Worm (Caenorhabditis elegans): ENCODE results near the gene C07G2.5.

Gene C07G2.5

ce11 chrIII:4456579-4456978 is 42.3 kb downstream of the C07G2.5 start:
- TF ChIP-seq rbr-2 (tag; optimal IDR thresholded peaks at IDR 0.05): peak; percentile 24
- peak in 1 of 2 experiments; percentile 57 for TF ChIP-seq lsy-2 (tag; optimal IDR thresholded peaks at IDR 0.05)
- no peak for TF ChIP-seq T26A8.4 (GFP tag; IDR thresholded peaks at IDR 0.05)
- TF ChIP-seq arid-1 (GFP tag; conservative IDR thresholded peaks at IDR 0.05): no peak
- TF ChIP-seq aha-1 (tag): peak; percentile 16
- no peak for TF ChIP-seq tag-97 (GFP tag; IDR thresholded peaks at IDR 0.05)
- TF ChIP-seq Y5F2A.4 (GFP tag; optimal IDR thresholded peaks at IDR 0.05): no peak
- no peak for TF ChIP-seq gei-8 (GFP tag; optimal IDR thresholded peaks at IDR 0.05)

ce11 chrIII:4454919-4455318 is 43.9 kb downstream of the C07G2.5 start:
- TF ChIP-seq fkh-10 (GFP tag; optimal IDR thresholded peaks at IDR 0.05): no peak
- no peak for TF ChIP-seq mep-1 (tag; optimal IDR thresholded peaks at IDR 0.05)
- TF ChIP-seq unc-62 (GFP tag; optimal IDR thresholded peaks at IDR 0.05 in 1 of 2): peak in 1 of 2 experiments; percentile 13
- TF ChIP-seq unc-62 (tag; optimal IDR thresholded peaks at IDR 0.05): no peak

ce11 chrIII:4453768-4454167 is 45.1 kb downstream of the C07G2.5 start:
- no peak for TF ChIP-seq nhr-111 (GFP tag; optimal IDR thresholded peaks at IDR 0.05)
- TF ChIP-seq ceh-20 (GFP tag; IDR thresholded peaks at IDR 0.05): no peak
- TF ChIP-seq madf-5 (GFP tag; IDR thresholded peaks at IDR 0.05): no peak
- TF ChIP-seq unc-62 (GFP tag; optimal IDR thresholded peaks at IDR 0.05 in 1 of 2): peak in 1 of 2 experiments; percentile 42
- TF ChIP-seq unc-62 (tag; optimal IDR thresholded peaks at IDR 0.05): no peak

ce11 chrIII:4453301-4453700 is 45.5 kb downstream of the C07G2.5 start:
- 0 out of 4 replicates have a peak, but pooled peaks of 1 of the 2 experiments have one; percentile 47 for TF ChIP-seq madf-5 (GFP tag; IDR thresholded peaks at IDR 0.05)
- no peak for TF ChIP-seq ceh-82 (tag; optimal IDR thresholded peaks at IDR 0.05)
- TF ChIP-seq F26F4.8 (GFP tag; conservative IDR thresholded peaks at IDR 0.05): no peak
- no peak for TF ChIP-seq hlh-11 (tag; optimal IDR thresholded peaks at IDR 0.05)

- TF ChIP-seq pha-4 (GFP tag; IDR thresholded peaks at IDR 0.05) (no peak), pha-4 (tag; optimal IDR thresholded peaks at IDR 0.05) (no peak), egl-43 (GFP tag; IDR thresholded peaks at IDR 0.05) (no peak), aha-1 (tag) (peak; percentile 61), nhr-237 (tag; optimal IDR thresholded peaks at IDR 0.05) (no peak)
Observed at ce11 chrIII:4452749-4453148, 46.1 kb downstream of the C07G2.5 start.

- TF ChIP-seq D1046.2 (GFP tag; IDR thresholded peaks at IDR 0.05) (0 out of 2 replicates have a peak, but pooled peaks have one; percentile 18), skn-1 (tag; optimal IDR thresholded peaks at IDR 0.05) (no peak)
Observed at ce11 chrIII:4450773-4451423, 47.9 kb downstream of the C07G2.5 start.

- TF ChIP-seq tag-97 (GFP tag; IDR thresholded peaks at IDR 0.05): no peak
- TF ChIP-seq lim-7 (GFP tag; IDR thresholded peaks at IDR 0.05): peak; percentile 69
- no peak; the same call in 1 of the 2 replicates for TF ChIP-seq daf-19 (GFP tag; conservative IDR thresholded peaks at IDR 0.05)
- 0 out of 2 replicates have a peak, but pooled peaks have one; percentile 60 for TF ChIP-seq arid-1 (GFP tag; conservative IDR thresholded peaks at IDR 0.05)
- 0 out of 2 replicates have a peak, but pooled peaks have one; percentile 45 for TF ChIP-seq F44E2.7 (GFP tag; IDR thresholded peaks at IDR 0.05)
- TF ChIP-seq R02D3.7 (tag; optimal IDR thresholded peaks at IDR 0.05): no peak
- TF ChIP-seq fkh-10 (GFP tag; optimal IDR thresholded peaks at IDR 0.05): no peak
- no peak for TF ChIP-seq attf-4 (tag; optimal IDR thresholded peaks at IDR 0.05)
- no peak for TF ChIP-seq F10B5.3 (tag; optimal IDR thresholded peaks at IDR 0.05)
- TF ChIP-seq hif-1 (tag; optimal IDR thresholded peaks at IDR 0.05): no peak
- peak; percentile 59; the same call in 1 of the 2 replicates for TF ChIP-seq vab-7 (GFP tag; IDR thresholded peaks at IDR 0.05)
- TF ChIP-seq mes-2 (tag; optimal IDR thresholded peaks at IDR 0.05; ENCODE audit: poor library complexity, severe bottlenecking): peak; percentile 57
- TF ChIP-seq rbr-2 (tag; optimal IDR thresholded peaks at IDR 0.05): no peak
- no peak for TF ChIP-seq ceh-82 (tag; optimal IDR thresholded peaks at IDR 0.05)
- no peak for TF ChIP-seq madf-9 (GFP tag; conservative IDR thresholded peaks at IDR 0.05)
- TF ChIP-seq gei-8 (GFP tag; optimal IDR thresholded peaks at IDR 0.05): no peak
- TF ChIP-seq F26F4.8 (GFP tag; conservative IDR thresholded peaks at IDR 0.05): peak; percentile 59; the same call in 1 of the 2 replicates
- TF ChIP-seq pha-4 (GFP tag; IDR thresholded peaks at IDR 0.05): peak; percentile 62; the same call in 1 of the 2 replicates
- TF ChIP-seq pha-4 (tag; optimal IDR thresholded peaks at IDR 0.05): no peak
- TF ChIP-seq lin-29 (GFP tag; IDR thresholded peaks at IDR 0.05): no peak
- TF ChIP-seq snpc-1.2 (GFP tag; IDR thresholded peaks at IDR 0.05): 0 out of 2 replicates have a peak, but pooled peaks have one; percentile 14
Observed at ce11 chrIII:4449893-4450579, 48.8 kb downstream of the C07G2.5 start, which contains the start of gene ceh-43. Gene ceh-43 (minus strand): TSS chrIII:4449943.

Measured in whole organism, L4 larva.